Fruit fly (Drosophila melanogaster): ENCODE data around the gene CG5854.
A peak's percentile ranks its signal among the peaks of the same experiment; 100 is the strongest.

The CG5854 gene

DNA sequence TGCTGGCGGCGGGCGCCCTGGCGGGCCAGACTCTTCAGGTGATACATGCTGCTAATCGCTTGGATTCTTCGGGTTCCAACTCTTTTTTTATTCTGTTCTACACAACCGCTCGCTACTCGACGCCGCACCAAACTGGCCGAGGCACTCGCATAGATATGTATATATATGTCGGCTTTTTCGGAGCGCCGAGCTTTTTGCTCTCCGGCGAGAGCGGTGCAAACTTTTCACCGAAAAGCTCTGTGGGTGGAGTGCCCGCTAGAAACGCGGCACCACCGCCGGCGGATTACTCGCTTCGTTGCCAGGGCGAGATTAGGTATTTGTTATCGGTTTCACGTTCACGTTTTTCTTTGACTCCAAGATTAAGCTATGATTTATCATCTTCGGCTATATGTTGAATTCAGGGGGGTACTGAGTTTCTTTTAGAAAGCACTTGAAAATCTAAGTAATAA is 9.3 kb downstream of the CG5854 start, which contains the start of gene Gdh:
Gene Gdh, minus strand, starts transcription at position 137 of the 449 bp plus-strand sequence.
- TF ChIP-seq dl (GFP tag; optimal IDR thresholded peaks at IDR 0.05; ENCODE audit: insufficient read depth in 1 of 2, partially characterized antibody in 2 of 2) (peak; percentile 42 to 76), Sp1 (GFP tag; optimal IDR thresholded peaks at IDR 0.05) (peak; percentile 33), HLH106 (tag; optimal IDR thresholded peaks at IDR 0.05) (peak; percentile 15), h (GFP tag; optimal IDR thresholded peaks at IDR 0.05) (peak; percentile 33), Rel (GFP tag; optimal IDR thresholded peaks at IDR 0.05) (no peak), Rel (tag; optimal IDR thresholded peaks at IDR 0.05) (peak; percentile 49), Mio (GFP tag; optimal IDR thresholded peaks at IDR 0.05) (no peak), Hr78 (GFP tag; optimal IDR thresholded peaks at IDR 0.05) (no peak), Abd-B (GFP tag; optimal IDR thresholded peaks at IDR 0.05) (no peak), rgr (GFP tag; optimal IDR thresholded peaks at IDR 0.05) (peak; percentile 18), Dif (GFP tag; optimal IDR thresholded peaks at IDR 0.05; ENCODE audit: partially characterized antibody) (peak; percentile 85), N (GFP tag; optimal IDR thresholded peaks at IDR 0.05) (no peak), ey (GFP tag; optimal IDR thresholded peaks at IDR 0.05) (no peak), dsf (GFP tag; optimal IDR thresholded peaks at IDR 0.05; ENCODE audit: borderline replicate concordance) (no peak), dmrt93B (GFP tag; optimal IDR thresholded peaks at IDR 0.05) (no peak)

dm6 chr3R:23943843-23944356 is 10.2 kb downstream of the CG5854 start:
- TF ChIP-seq Hnf4 (GFP tag; optimal IDR thresholded peaks at IDR 0.05) = no peak
- TF ChIP-seq fru (GFP tag; optimal IDR thresholded peaks at IDR 0.05) = no peak
- TF ChIP-seq lola (GFP tag; optimal IDR thresholded peaks at IDR 0.05) = no peak
- no peak for TF ChIP-seq h (GFP tag; optimal IDR thresholded peaks at IDR 0.05)
- TF ChIP-seq Abd-B (GFP tag; optimal IDR thresholded peaks at IDR 0.05) = no peak
- TF ChIP-seq Rel (GFP tag; optimal IDR thresholded peaks at IDR 0.05) = no peak
- TF ChIP-seq Rel (tag; optimal IDR thresholded peaks at IDR 0.05) = no peak
- no peak for TF ChIP-seq foxo (GFP tag; optimal IDR thresholded peaks at IDR 0.05)
- TF ChIP-seq GATAd (GFP tag; optimal IDR thresholded peaks at IDR 0.05) = no peak
- no peak for TF ChIP-seq dl (GFP tag; optimal IDR thresholded peaks at IDR 0.05; ENCODE audit: insufficient read depth in 1 of 2, partially characterized antibody in 2 of 2)
- no peak for TF ChIP-seq psq (GFP tag; optimal IDR thresholded peaks at IDR 0.05)
- no peak for TF ChIP-seq tai (GFP tag; optimal IDR thresholded peaks at IDR 0.05)
- no peak for TF ChIP-seq dsf (GFP tag; optimal IDR thresholded peaks at IDR 0.05; ENCODE audit: borderline replicate concordance)
- no peak for TF ChIP-seq Hr78 (GFP tag; optimal IDR thresholded peaks at IDR 0.05)
- no peak for TF ChIP-seq CG9705 (GFP tag; optimal IDR thresholded peaks at IDR 0.05)
- TF ChIP-seq pan (optimal IDR thresholded peaks at IDR 0.05) = no peak
- no peak for TF ChIP-seq N (GFP tag; optimal IDR thresholded peaks at IDR 0.05)

dm6 chr3R:23947002-23947401 is 13.3 kb downstream of the CG5854 start:
- TF ChIP-seq CrebA (GFP tag; optimal IDR thresholded peaks at IDR 0.05; ENCODE audit: borderline replicate concordance) = no peak
- no peak for TF ChIP-seq Hr83 (GFP tag; optimal IDR thresholded peaks at IDR 0.05; ENCODE audit: poor library complexity, severe bottlenecking)
- no peak for TF ChIP-seq dsf (GFP tag; optimal IDR thresholded peaks at IDR 0.05; ENCODE audit: borderline replicate concordance)
- no peak for TF ChIP-seq CG32264 (GFP tag; optimal IDR thresholded peaks at IDR 0.05)
- TF ChIP-seq br (GFP tag; optimal IDR thresholded peaks at IDR 0.05) = no peak
- TF ChIP-seq N (GFP tag; optimal IDR thresholded peaks at IDR 0.05) = no peak
- TF ChIP-seq Mio (GFP tag; optimal IDR thresholded peaks at IDR 0.05) = no peak
- TF ChIP-seq OdsH (GFP tag; optimal IDR thresholded peaks at IDR 0.05) = no peak
- no peak for TF ChIP-seq pan (optimal IDR thresholded peaks at IDR 0.05)
- TF ChIP-seq rgr (GFP tag; optimal IDR thresholded peaks at IDR 0.05) = no peak
- TF ChIP-seq sage (GFP tag; optimal IDR thresholded peaks at IDR 0.05) = no peak
- TF ChIP-seq brk (GFP tag; optimal IDR thresholded peaks at IDR 0.05) = no peak
- no peak for TF ChIP-seq Sp1 (GFP tag; optimal IDR thresholded peaks at IDR 0.05)
- TF ChIP-seq jim (GFP tag; optimal IDR thresholded peaks at IDR 0.05) = no peak
- TF ChIP-seq GATAd (GFP tag; optimal IDR thresholded peaks at IDR 0.05) = no peak
- TF ChIP-seq Jra (GFP tag; optimal IDR thresholded peaks at IDR 0.05) = no peak

DNA sequence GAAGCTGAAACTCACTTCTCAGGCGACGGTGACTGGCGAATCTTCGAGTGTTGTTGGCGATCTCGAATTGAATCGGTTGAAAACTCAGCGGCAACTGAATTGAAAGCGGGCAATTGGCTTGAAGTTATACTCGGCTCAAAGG is 14.5 kb downstream of the CG5854 start, which contains the start of gene CG12268:
Gene CG12268, minus strand, starts transcription at position 101 of the 142 bp plus-strand sequence.
- no peak for TF ChIP-seq lola (GFP tag; optimal IDR thresholded peaks at IDR 0.05)
- no peak for TF ChIP-seq CG9705 (GFP tag; optimal IDR thresholded peaks at IDR 0.05)
- TF ChIP-seq brk (GFP tag; optimal IDR thresholded peaks at IDR 0.05) = no peak
- no peak for TF ChIP-seq Mio (GFP tag; optimal IDR thresholded peaks at IDR 0.05)
- no peak for TF ChIP-seq Jra (GFP tag; optimal IDR thresholded peaks at IDR 0.05)
- no peak for TF ChIP-seq Hnf4 (GFP tag; optimal IDR thresholded peaks at IDR 0.05)
- TF ChIP-seq pan (optimal IDR thresholded peaks at IDR 0.05) = no peak
- TF ChIP-seq sv (GFP tag; optimal IDR thresholded peaks at IDR 0.05) = no peak
- no peak for TF ChIP-seq Myc (optimal IDR thresholded peaks at IDR 0.05)
- TF ChIP-seq Vsx2 (GFP tag; optimal IDR thresholded peaks at IDR 0.05; ENCODE audit: partially characterized antibody) = no peak
- TF ChIP-seq woc (GFP tag; optimal IDR thresholded peaks at IDR 0.05) = no peak
- no peak for TF ChIP-seq OdsH (GFP tag; optimal IDR thresholded peaks at IDR 0.05)
- no peak for TF ChIP-seq ey (GFP tag; optimal IDR thresholded peaks at IDR 0.05)
- TF ChIP-seq GATAd (GFP tag; optimal IDR thresholded peaks at IDR 0.05) = no peak
- TF ChIP-seq Abd-B (GFP tag; optimal IDR thresholded peaks at IDR 0.05) = no peak
- TF ChIP-seq Dif (GFP tag; optimal IDR thresholded peaks at IDR 0.05; ENCODE audit: partially characterized antibody) = no peak
- no peak for TF ChIP-seq foxo (GFP tag; optimal IDR thresholded peaks at IDR 0.05)
- TF ChIP-seq Rel (GFP tag; optimal IDR thresholded peaks at IDR 0.05) = no peak
- no peak for TF ChIP-seq Rel (tag; optimal IDR thresholded peaks at IDR 0.05)

Data from whole organism, wandering third instar larva.